Fruit fly (Drosophila melanogaster) whole organism, prepupa: ENCODE results near the gene CG6602.

Source experiments
- Blimp-1 ChIP-seq: fragments of 200-800 bp; sonication (Bioruptor generic); optimal IDR thresholded peaks from 3 replicates; lab custom pipeline; 2017; ENCODE audit warnings: missing biosample characterization, missing genetic modification characterization, mild to moderate bottlenecking, moderate library complexity, missing genetic modification reagents
- CG10669 ChIP-seq: fragments of 200-800 bp; sonication (Bioruptor generic); optimal IDR thresholded peaks from 3 replicates; lab custom pipeline; 2018; ENCODE audit warnings: missing biosample characterization, mild to moderate bottlenecking, missing genetic modification characterization, moderate library complexity
- CG11762 ChIP-seq: fragments of 200-800 bp; sonication (Bioruptor generic); optimal IDR thresholded peaks from 3 replicates; lab custom pipeline; 2016; ENCODE audit warnings: missing biosample characterization, missing genetic modification characterization; ENCODE audit not compliant: insufficient read depth
- CG15336 ChIP-seq: fragments of 200-800 bp; sonication (Bioruptor generic); IDR thresholded peaks from 2 replicates; pipeline ENCODE4 v1.3.6; 2022; ENCODE audit warnings: missing biosample characterization, missing genetic modification characterization
- CG1621 ChIP-seq: fragments of 200-800 bp; sonication (Bioruptor generic); optimal IDR thresholded peaks from 3 replicates; lab custom pipeline; 2018; ENCODE audit warnings: missing biosample characterization, mild to moderate bottlenecking, missing genetic modification characterization
- CG3032 ChIP-seq: fragments of 200-800 bp; optimal IDR thresholded peaks from 2 replicates; lab custom pipeline; 2019; ENCODE audit warnings: missing biosample characterization, mild to moderate bottlenecking, missing genetic modification characterization, moderate library complexity
- CG31627 ChIP-seq: fragments of 200-800 bp; sonication (Bioruptor generic); optimal IDR thresholded peaks from 3 replicates; lab custom pipeline; 2016; ENCODE audit warnings: missing biosample characterization, missing genetic modification characterization
- CG32006 ChIP-seq: fragments of 200-800 bp; sonication (Bioruptor generic); optimal IDR thresholded peaks from 3 replicates; lab custom pipeline; 2017; ENCODE audit warnings: missing biosample characterization, mild to moderate bottlenecking, missing genetic modification characterization
- CG34406 ChIP-seq: fragments of 200-800 bp; sonication (Bioruptor generic); optimal IDR thresholded peaks from 3 replicates; lab custom pipeline; 2016; ENCODE audit warnings: missing biosample characterization, missing genetic modification characterization
- CG6854 ChIP-seq: fragments of 200-800 bp; sonication (Bioruptor generic); optimal IDR thresholded peaks from 2 replicates; lab custom pipeline; 2017; ENCODE audit warnings: missing biosample characterization, mild to moderate bottlenecking, missing genetic modification characterization
- CG7368 ChIP-seq: fragments of 200-800 bp; sonication (Bioruptor generic); optimal IDR thresholded peaks from 3 replicates; lab custom pipeline; 2016; ENCODE audit warnings: missing biosample characterization, missing genetic modification characterization
- Eip75B ChIP-seq: fragments of 200-800 bp; sonication (Bioruptor generic); optimal IDR thresholded peaks from 3 replicates; lab custom pipeline; 2016; ENCODE audit warnings: missing biosample characterization, missing genetic modification characterization
- Eip78C ChIP-seq: fragments of 200-800 bp; sonication (Bioruptor generic); peaks from one replicate; lab custom pipeline; 2016; ENCODE audit warnings: missing biosample characterization, missing genetic modification characterization
- Ets21C ChIP-seq: fragments of 200-800 bp; sonication (Bioruptor generic); optimal IDR thresholded peaks from 3 replicates; lab custom pipeline; 2016; ENCODE audit warnings: missing biosample characterization, missing genetic modification characterization
- Gug ChIP-seq: fragments of 200-800 bp; sonication (Bioruptor generic); IDR thresholded peaks from 2 replicates; pipeline ENCODE4 v1.3.6; 2022; ENCODE audit warnings: missing biosample characterization, missing genetic modification characterization
- Hr39 ChIP-seq: fragments of 200-800 bp; sonication (Bioruptor generic); optimal IDR thresholded peaks from 2 replicates; lab custom pipeline; 2016; ENCODE audit warnings: missing biosample characterization, missing genetic modification characterization
- Lpt ChIP-seq: fragments of 200-800 bp; sonication (Bioruptor generic); optimal IDR thresholded peaks from 3 replicates; lab custom pipeline; 2016; ENCODE audit warnings: missing biosample characterization, missing genetic modification characterization
- OdsH ChIP-seq: fragments of 200-800 bp; sonication (Bioruptor generic); optimal IDR thresholded peaks from 3 replicates; lab custom pipeline; 2016; ENCODE audit warnings: missing biosample characterization, missing genetic modification characterization
- Sox14 ChIP-seq: fragments of 200-800 bp; sonication (Bioruptor generic); optimal IDR thresholded peaks from 3 replicates; lab custom pipeline; 2016; ENCODE audit warnings: missing biosample characterization, missing genetic modification characterization
- Sox15 ChIP-seq: fragments of 200-800 bp; sonication (Bioruptor generic); optimal IDR thresholded peaks from 3 replicates; lab custom pipeline; 2016; ENCODE audit warnings: missing biosample characterization, missing genetic modification characterization
- achi ChIP-seq: fragments of 200-800 bp; sonication (Bioruptor generic); optimal IDR thresholded peaks from 3 replicates; lab custom pipeline; 2016; ENCODE audit warnings: missing biosample characterization, missing genetic modification characterization
- cyc ChIP-seq: fragments of 200-800 bp; sonication (Bioruptor generic); optimal IDR thresholded peaks from 3 replicates; lab custom pipeline; 2016; ENCODE audit warnings: missing biosample characterization, missing genetic modification characterization
- dsx ChIP-seq: fragments of 200-800 bp; optimal IDR thresholded peaks from 3 replicates; lab custom pipeline; 2019; ENCODE audit warnings: missing biosample characterization, mild to moderate bottlenecking, missing genetic modification characterization, moderate library complexity; ENCODE audit not compliant: poor library complexity, severe bottlenecking
- eg ChIP-seq: fragments of 200-800 bp; sonication (Bioruptor generic); IDR thresholded peaks from 3 replicates; pipeline ENCODE4 v1.3.6; 2022; ENCODE audit warnings: missing biosample characterization, missing genetic modification characterization
- esn ChIP-seq: fragments of 200-800 bp; sonication (Bioruptor generic); optimal IDR thresholded peaks from 2 replicates; lab custom pipeline; 2016; ENCODE audit warnings: missing biosample characterization, mild to moderate bottlenecking, missing genetic modification characterization, moderate library complexity
- fd85E ChIP-seq: fragments of 200-800 bp; sonication (Bioruptor generic); optimal IDR thresholded peaks from 3 replicates; lab custom pipeline; 2016; ENCODE audit warnings: missing biosample characterization, missing genetic modification characterization
- fkh ChIP-seq: fragments of 200-800 bp; sonication (Bioruptor generic); optimal IDR thresholded peaks from 3 replicates; lab custom pipeline; 2017; ENCODE audit warnings: missing biosample characterization, mild to moderate bottlenecking, missing genetic modification characterization, moderate library complexity
- net ChIP-seq: fragments of 200-800 bp; sonication (Bioruptor generic); optimal IDR thresholded peaks from 3 replicates; lab custom pipeline; 2016; ENCODE audit warnings: missing biosample characterization, missing genetic modification characterization
- pdm3 ChIP-seq: fragments of 200-800 bp; sonication (Bioruptor generic); optimal IDR thresholded peaks from 3 replicates; lab custom pipeline; 2016; ENCODE audit warnings: missing biosample characterization, missing genetic modification characterization
- salr ChIP-seq, 2 experiments: fragments of 200-800 bp; sonication (Bioruptor generic); optimal IDR thresholded peaks; 3 replicates each; lab custom pipeline; 2016 to 2018; ENCODE audit warnings: missing biosample characterization in 2 of 2, missing genetic modification characterization in 2 of 2, mild to moderate bottlenecking in 1 of 2
- ss ChIP-seq, 2 experiments: fragments of 200-800 bp; sonication (Bioruptor generic); optimal IDR thresholded peaks; 2 replicates in 1 of 2; 3 replicates in 1 of 2; lab custom pipeline; 2017 to 2018; ENCODE audit warnings: mild to moderate bottlenecking in 2 of 2, missing biosample characterization in 2 of 2, missing genetic modification characterization in 2 of 2, moderate library complexity in 1 of 2
- svp ChIP-seq: fragments of 200-800 bp; sonication (Bioruptor generic); peaks from one replicate; lab custom pipeline; 2016; ENCODE audit warnings: missing biosample characterization, missing genetic modification characterization
- topi ChIP-seq: fragments of 200-800 bp; sonication (Bioruptor generic); optimal IDR thresholded peaks from 3 replicates; lab custom pipeline; 2016; ENCODE audit warnings: missing biosample characterization, missing genetic modification characterization
- vri ChIP-seq: fragments of 200-800 bp; sonication (Bioruptor generic); optimal IDR thresholded peaks from 3 replicates; lab custom pipeline; 2016; ENCODE audit warnings: missing biosample characterization, mild to moderate bottlenecking, missing genetic modification characterization

CG6602 gene

DNA sequence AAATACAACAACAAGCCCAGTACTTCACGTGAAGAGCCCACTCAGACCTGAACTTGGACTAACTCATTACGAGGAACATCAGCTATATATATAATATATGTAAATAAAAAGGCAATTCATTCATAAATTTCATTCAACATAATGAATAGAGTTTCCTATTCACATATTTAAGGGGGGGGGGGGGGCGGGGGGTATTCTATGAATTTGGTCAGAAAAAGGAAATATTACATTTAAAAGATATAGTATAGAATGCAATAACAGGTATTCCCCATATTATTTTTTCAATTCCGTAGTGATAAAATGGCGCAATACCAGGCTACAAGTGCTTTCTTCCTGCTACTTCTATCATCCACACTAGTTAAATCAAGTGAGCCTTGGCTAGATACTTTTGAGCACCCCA lies 35.1 kb upstream of the CG6602 start, which contains the start of gene CG6462:
Gene CG6462 (plus strand): TSS at position 301 of the 400 bp plus-strand sequence.
- no peak for TF ChIP-seq CG11762 (GFP tag; lab: Kevin White, UChicago)
- no peak for TF ChIP-seq CG32006 (GFP tag; lab: Kevin White, UChicago)
- TF ChIP-seq eg (GFP tag; lab: Robert Waterston, UW): no peak

DNA sequence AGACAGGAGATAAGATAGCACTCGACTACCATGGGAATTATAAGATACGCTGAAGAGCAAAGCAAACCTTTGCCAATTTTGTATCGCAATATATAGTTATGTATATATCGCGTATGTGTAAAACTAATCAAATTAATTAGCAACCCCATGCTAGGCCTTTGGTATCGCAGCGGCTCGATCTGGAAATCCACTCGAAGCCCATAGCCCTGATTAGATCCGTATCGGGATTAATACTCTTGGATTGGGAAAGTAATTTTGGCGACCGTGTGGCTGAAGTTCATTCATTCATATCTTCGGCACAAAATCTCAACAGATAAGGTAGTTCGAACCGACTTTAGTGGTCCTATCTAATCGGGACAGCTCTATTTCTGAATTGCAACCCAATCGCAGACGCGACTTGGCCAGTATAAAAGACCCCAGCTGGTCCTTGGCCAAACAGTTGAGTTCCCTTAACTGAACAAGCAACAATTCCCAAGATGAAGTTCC lies 33.2 kb upstream of the CG6602 start, which contains the start of gene Jon65Aiv:
Gene Jon65Aiv (plus strand): TSS at position 436 of the 486 bp plus-strand sequence.
- peak; percentile 9 for TF ChIP-seq Eip78C (GFP tag; lab: Kevin White, UChicago)
- TF ChIP-seq dsx: no peak

- TF ChIP-seq eg (GFP tag; lab: Robert Waterston, UW) (no peak), vri (GFP tag; lab: Kevin White, UChicago) (peak; percentile 46)
These were observed 21.6 kb upstream of the CG6602 start, which contains the start of gene Jon65Aiii for dm6 chr3L:6050230-6050807. TSS of gene Jon65Aiii (plus strand) at chr3L:6050757.

DNA sequence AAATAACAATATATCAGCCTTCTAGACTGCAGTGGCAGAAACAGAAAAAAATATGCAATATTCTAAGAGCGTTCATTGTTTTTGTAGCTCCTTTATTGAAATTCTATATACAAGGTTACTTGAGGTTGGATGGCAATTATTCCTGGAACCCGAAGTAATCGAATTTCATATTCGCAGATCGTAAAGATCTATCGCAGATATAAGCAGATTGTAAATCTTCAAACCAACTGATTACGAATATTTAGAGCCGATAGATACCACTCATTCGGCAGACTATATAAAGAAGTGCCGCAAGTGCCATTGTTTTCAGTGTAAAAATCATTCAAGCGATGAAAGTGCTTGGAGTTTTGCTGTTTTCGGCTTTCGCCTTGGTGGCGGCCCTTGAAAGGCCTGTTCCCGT lies 19.9 kb upstream of the CG6602 start, which contains the start of gene Jon65Aii:
Gene Jon65Aii (plus strand): TSS at position 301 of the 400 bp plus-strand sequence.
- no peak for TF ChIP-seq topi (GFP tag; lab: Kevin White, UChicago)
- peak; percentile 7 for TF ChIP-seq vri (GFP tag; lab: Kevin White, UChicago)
- TF ChIP-seq, all 60 proteins: peak for 1

dm6 chr3L:6054343-6054742 lies 17.6 kb upstream of the CG6602 start, which contains the start of gene Jon65Ai:
TSS of gene Jon65Ai (minus strand) at chr3L:6054443.
- TF ChIP-seq OdsH (no peak), fkh (GFP tag; lab: Kevin White, UChicago) (no peak), CG34406 (GFP tag; lab: Kevin White, UChicago) (no peak)

- TF ChIP-seq svp (peak; percentile 34), achi (GFP tag; lab: Kevin White, UChicago) (no peak), CG34406 (GFP tag; lab: Kevin White, UChicago) (no peak), CG31627 (GFP tag; lab: Kevin White, UChicago) (peak; percentile 9), CG3032 (tag; lab: Kevin White, UChicago) (no peak), pdm3 (no peak), fkh (GFP tag; lab: Kevin White, UChicago) (peak; percentile 88), Sox15 (GFP tag; lab: Kevin White, UChicago) (no peak), Sox14 (GFP tag; lab: Kevin White, UChicago) (peak; percentile 42), Gug (GFP tag; lab: Robert Waterston, UW) (no peak), Blimp-1 (GFP tag; lab: Kevin White, UChicago) (no peak), CG7368 (GFP tag; lab: Kevin White, UChicago) (no peak), net (GFP tag; lab: Kevin White, UChicago) (no peak), esn (GFP tag; lab: Kevin White, UChicago) (peak; percentile 25)
These were observed 17.1 kb upstream of the CG6602 start, which contains the start of gene tant for dm6 chr3L:6054803-6055202. TSS of gene tant (plus strand) at chr3L:6055136.

DNA sequence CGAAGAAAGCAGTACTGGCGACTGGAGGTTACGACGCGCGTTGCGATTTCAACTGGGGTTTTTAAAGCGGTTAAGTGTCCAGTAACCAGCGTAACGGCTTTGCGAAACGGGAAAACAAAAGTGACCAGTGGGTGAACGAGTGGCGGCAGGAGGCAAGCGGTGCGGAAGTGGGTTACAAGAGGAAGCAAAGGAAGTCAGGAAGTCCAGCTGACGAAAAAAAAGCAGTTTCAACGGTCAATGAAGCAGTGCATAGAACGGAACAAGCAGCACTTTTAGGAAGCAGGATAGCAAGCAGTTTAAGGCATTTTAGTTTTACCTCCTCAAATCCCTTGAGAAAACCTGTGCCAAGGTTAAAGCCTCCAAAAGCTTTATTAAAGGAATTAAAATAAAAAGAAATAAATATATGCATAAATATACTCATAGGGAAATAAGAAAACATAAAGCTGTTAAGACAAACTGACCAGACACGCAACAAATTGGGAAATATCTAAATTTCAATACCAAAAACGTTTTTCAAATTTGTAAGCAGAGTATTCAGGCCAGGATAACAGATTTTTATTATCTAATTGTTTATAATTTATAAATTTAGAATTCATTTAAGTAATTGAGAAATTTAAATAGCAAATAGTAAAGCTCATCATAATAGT lies 12.8 kb upstream of the CG6602 start, which contains the start of gene CG6592:
Gene CG6592 (plus strand): TSS at position 597 of the 647 bp plus-strand sequence.
- TF ChIP-seq Lpt (GFP tag; lab: Kevin White, UChicago) (no peak), svp (no peak), fd85E (GFP tag; lab: Kevin White, UChicago) (no peak), Sox14 (GFP tag; lab: Kevin White, UChicago) (no peak), achi (GFP tag; lab: Kevin White, UChicago) (no peak), ss (GFP tag; optimal IDR thresholded peaks at IDR 0.05; lab: Kevin White, UChicago) (no peak), net (GFP tag; lab: Kevin White, UChicago) (no peak), Hr39 (GFP tag; lab: Kevin White, UChicago) (peak; percentile 21), Gug (GFP tag; lab: Robert Waterston, UW) (no peak), CG7368 (GFP tag; lab: Kevin White, UChicago) (no peak), CG10669 (GFP tag; lab: Kevin White, UChicago) (peak; percentile 20), salr (GFP tag; optimal IDR thresholded peaks at IDR 0.05; lab: Kevin White, UChicago) (peak in 1 of 2 experiments; percentile 46), OdsH (peak; percentile 9), CG1621 (tag; lab: Kevin White, UChicago) (peak; percentile 34), cyc (no peak), vri (GFP tag; lab: Kevin White, UChicago) (no peak), Eip75B (no peak), topi (GFP tag; lab: Kevin White, UChicago) (peak; percentile 10), Blimp-1 (GFP tag; lab: Kevin White, UChicago) (no peak), CG11762 (GFP tag; lab: Kevin White, UChicago) (no peak), CG6854 (no peak), CG34406 (GFP tag; lab: Kevin White, UChicago) (no peak), Ets21C (no peak), CG15336 (no peak)
